Worm (Caenorhabditis elegans) whole organism, L1 larva: Measurements from ENCODE around the gene gst-18.

Experiments used
- C04F5.9 ChIP-seq: sonication (generic microtip); optimal IDR thresholded peaks from 2 replicates; lab custom pipeline; 2016; ENCODE audit warnings: missing genetic modification characterization, missing compliant biosample characterization
- C16A3.4 ChIP-seq: fragments of 150-350 bp; optimal IDR thresholded peaks from 2 replicates; lab custom pipeline; 2014; ENCODE audit warnings: missing biosample characterization, missing genetic modification characterization
- C34B4.2 ChIP-seq: sonication (generic microtip); optimal IDR thresholded peaks from 2 replicates; lab custom pipeline; 2017; ENCODE audit warnings: mild to moderate bottlenecking, missing genetic modification characterization, missing compliant biosample characterization
- F16B12.6 ChIP-seq: fragments of 150-350 bp; optimal IDR thresholded peaks from 2 replicates; lab custom pipeline; 2014; ENCODE audit warnings: missing biosample characterization, missing genetic modification characterization
- aly-2 ChIP-seq: fragments of 150-350 bp; optimal IDR thresholded peaks from 2 replicates; lab custom pipeline; 2014; ENCODE audit warnings: missing biosample characterization, missing genetic modification characterization
- ceh-82 ChIP-seq, 3 experiments: fragments of 150-350 bp in 1 of 3; sonication (generic microtip) in 2 of 3; optimal IDR thresholded peaks; 2 replicates each; lab custom pipeline; 2014 to 2017; ENCODE audit warnings: missing biosample characterization in 3 of 3, missing genetic modification characterization in 3 of 3
- ceh-88 ChIP-seq: fragments of 200-800 bp; sonication (Bioruptor generic); IDR thresholded peaks from 2 replicates; pipeline ENCODE4 v1.3.6; 2022; ENCODE audit warnings: missing genetic modification characterization, missing compliant biosample characterization
- ceh-90 ChIP-seq: sonication (generic microtip); optimal IDR thresholded peaks from 2 replicates; lab custom pipeline; 2016; ENCODE audit warnings: missing genetic modification characterization, missing compliant biosample characterization
- dpl-1 ChIP-seq, 3 experiments: fragments of 150-350 bp in 2 of 3; sonication (generic microtip) in 1 of 3; optimal IDR thresholded peaks; 2 replicates each; lab custom pipeline; 2014 to 2017; ENCODE audit warnings: missing biosample characterization in 3 of 3, missing genetic modification characterization in 3 of 3, missing genetic modification reagents in 3 of 3
- efl-3 ChIP-seq: fragments of 200-800 bp; sonication (Bioruptor generic); optimal IDR thresholded peaks from 2 replicates; lab custom pipeline; 2018; ENCODE audit warnings: mild to moderate bottlenecking, missing genetic modification characterization, missing compliant biosample characterization
- egl-13 ChIP-seq: sonication (generic microtip); optimal IDR thresholded peaks from 2 replicates; lab custom pipeline; 2016; ENCODE audit warnings: missing genotype, missing genetic modification reagents, missing genetic modification characterization, missing compliant biosample characterization
- elt-3 ChIP-seq, 6 experiments: fragments of 150-350 bp in 1 of 6; sonication (generic microtip); optimal IDR thresholded peaks; 2 replicates each; lab custom pipeline; 2017 to 2018; ENCODE audit warnings: missing biosample characterization in 6 of 6, missing genetic modification characterization in 6 of 6, inconsistent platforms in 1 of 6
- fkh-10 ChIP-seq: sonication (generic microtip); optimal IDR thresholded peaks from 2 replicates; lab custom pipeline; 2017; ENCODE audit warnings: missing biosample characterization, missing genetic modification reagents, missing genetic modification characterization
- fkh-4 ChIP-seq: sonication (generic microtip); optimal IDR thresholded peaks from 2 replicates; lab custom pipeline; 2016; ENCODE audit warnings: missing compliant biosample characterization, missing genetic modification characterization, borderline replicate concordance
- fkh-8 ChIP-seq: sonication (generic microtip); optimal IDR thresholded peaks from 2 replicates; lab custom pipeline; 2016; ENCODE audit warnings: mild to moderate bottlenecking, missing genetic modification characterization, missing compliant biosample characterization
- hlh-17 ChIP-seq: fragments of 200-800 bp; sonication (Bioruptor generic); optimal IDR thresholded peaks from 2 replicates; lab custom pipeline; 2018; ENCODE audit warnings: missing genetic modification characterization, mild to moderate bottlenecking, missing compliant biosample characterization, moderate library complexity, borderline replicate concordance
- hlh-4 ChIP-seq: sonication (generic microtip); optimal IDR thresholded peaks from 2 replicates; lab custom pipeline; 2016; ENCODE audit warnings: mild to moderate bottlenecking, missing genetic modification characterization, missing compliant biosample characterization
- irx-1 ChIP-seq: sonication (generic microtip); optimal IDR thresholded peaks from 2 replicates; lab custom pipeline; 2016; ENCODE audit warnings: missing genetic modification characterization, missing compliant biosample characterization
- lin-13 ChIP-seq: fragments of 150-350 bp; optimal IDR thresholded peaks from 2 replicates; lab custom pipeline; 2014; ENCODE audit warnings: missing biosample characterization, missing genetic modification reagents, missing genetic modification characterization
- lsy-2 ChIP-seq, 2 experiments: fragments of 150-350 bp; optimal IDR thresholded peaks; 2 replicates each; lab custom pipeline; 2014; ENCODE audit warnings: missing biosample characterization in 2 of 2, missing genetic modification characterization in 2 of 2
- mdl-1 ChIP-seq, 2 experiments: fragments of 150-350 bp; optimal IDR thresholded peaks; 2 replicates each; lab custom pipeline; 2014 to 2017; ENCODE audit warnings: missing biosample characterization in 2 of 2, missing genetic modification characterization in 2 of 2, inconsistent platforms in 1 of 2
- mef-2 ChIP-seq: fragments of 150-350 bp; optimal IDR thresholded peaks from 2 replicates; lab custom pipeline; 2014; ENCODE audit warnings: missing biosample characterization, missing genetic modification characterization
- nhr-11 ChIP-seq: fragments of 150-350 bp; optimal IDR thresholded peaks from 2 replicates; lab custom pipeline; 2014; ENCODE audit warnings: missing biosample characterization, missing genetic modification characterization
- nhr-12 ChIP-seq: sonication (generic microtip); optimal IDR thresholded peaks from 2 replicates; lab custom pipeline; 2017; ENCODE audit warnings: missing biosample characterization, missing genetic modification characterization
- nhr-19 ChIP-seq: fragments of 200-800 bp; sonication (Bioruptor generic); conservative IDR thresholded peaks from 2 replicates; pipeline ENCODE4 v1.3.6; 2022; ENCODE audit warnings: missing genetic modification characterization, missing compliant biosample characterization
- nhr-20 ChIP-seq: sonication (generic microtip); optimal IDR thresholded peaks from 2 replicates; lab custom pipeline; 2016; ENCODE audit warnings: mild to moderate bottlenecking, missing genetic modification characterization, missing compliant biosample characterization
- nhr-28 ChIP-seq: fragments of 150-350 bp; optimal IDR thresholded peaks from 2 replicates; lab custom pipeline; 2014; ENCODE audit warnings: missing biosample characterization, missing genetic modification characterization
- nhr-47 ChIP-seq: sonication (generic microtip); optimal IDR thresholded peaks from 2 replicates; lab custom pipeline; 2016; ENCODE audit warnings: mild to moderate bottlenecking, missing genetic modification characterization, moderate library complexity, missing compliant biosample characterization
- nhr-71 ChIP-seq: sonication (generic microtip); optimal IDR thresholded peaks from 2 replicates; lab custom pipeline; 2016; ENCODE audit warnings: mild to moderate bottlenecking, missing genetic modification characterization, moderate library complexity, missing compliant biosample characterization
- nhr-76 ChIP-seq: sonication (generic microtip); optimal IDR thresholded peaks from 2 replicates; lab custom pipeline; 2017; ENCODE audit warnings: missing biosample characterization, missing genetic modification characterization
- nhr-84 ChIP-seq: sonication (generic microtip); optimal IDR thresholded peaks from 2 replicates; lab custom pipeline; 2017; ENCODE audit warnings: missing biosample characterization, missing genetic modification characterization
- pax-3 ChIP-seq: fragments of 200-800 bp; sonication (Bioruptor generic); optimal IDR thresholded peaks from 2 replicates; lab custom pipeline; 2018; ENCODE audit warnings: mild to moderate bottlenecking, missing genetic modification characterization, moderate library complexity, missing compliant biosample characterization
- pqm-1 ChIP-seq: sonication (generic microtip); optimal IDR thresholded peaks from 3 replicates; lab custom pipeline; 2017; ENCODE audit warnings: missing biosample characterization, missing genetic modification characterization
- rnt-1 ChIP-seq: sonication (generic microtip); optimal IDR thresholded peaks from 2 replicates; lab custom pipeline; 2016; ENCODE audit warnings: mild to moderate bottlenecking, missing genetic modification characterization, moderate library complexity, missing compliant biosample characterization
- snpc-4 ChIP-seq: fragments of 150-350 bp; optimal IDR thresholded peaks from 2 replicates; lab custom pipeline; 2014; ENCODE audit warnings: missing biosample characterization, missing genetic modification characterization
- snu-23 ChIP-seq: sonication (generic microtip); optimal IDR thresholded peaks from 2 replicates; lab custom pipeline; 2016; ENCODE audit warnings: missing genetic modification characterization, missing compliant biosample characterization
- sptf-1 ChIP-seq: fragments of 150-350 bp; optimal IDR thresholded peaks from 2 replicates; lab custom pipeline; 2014; ENCODE audit warnings: missing biosample characterization, missing genetic modification characterization
- swsn-7 ChIP-seq: sonication (generic microtip); optimal IDR thresholded peaks from 2 replicates; lab custom pipeline; 2016; ENCODE audit warnings: missing genetic modification characterization, missing compliant biosample characterization
- tbx-2 ChIP-seq: sonication (generic microtip); optimal IDR thresholded peaks from 2 replicates; lab custom pipeline; 2016; ENCODE audit warnings: missing genetic modification characterization, missing compliant biosample characterization
- tlp-1 ChIP-seq: fragments of 150-350 bp; optimal IDR thresholded peaks from 2 replicates; lab custom pipeline; 2014; ENCODE audit warnings: missing biosample characterization, missing genetic modification characterization
- unc-130 ChIP-seq: fragments of 150-350 bp; optimal IDR thresholded peaks from 2 replicates; lab custom pipeline; 2017; ENCODE audit warnings: missing biosample characterization, missing genetic modification characterization, inconsistent platforms
- unc-30 ChIP-seq: sonication (generic microtip); optimal IDR thresholded peaks from 2 replicates; lab custom pipeline; 2017; ENCODE audit warnings: missing biosample characterization, missing genetic modification characterization
- unc-86 ChIP-seq: sonication (generic microtip); optimal IDR thresholded peaks from 2 replicates; lab custom pipeline; 2016; ENCODE audit warnings: missing genetic modification characterization, missing compliant biosample characterization
- vab-15 ChIP-seq: sonication (generic microtip); optimal IDR thresholded peaks from 2 replicates; lab custom pipeline; 2017; ENCODE audit warnings: missing genotype, mild to moderate bottlenecking, missing genetic modification characterization, missing compliant biosample characterization
- xbp-1 ChIP-seq: sonication (generic microtip); optimal IDR thresholded peaks from 2 replicates; lab custom pipeline; 2016; ENCODE audit warnings: missing genetic modification characterization, missing compliant biosample characterization
- zag-1 ChIP-seq: fragments of 150-350 bp; optimal IDR thresholded peaks from 2 replicates; lab custom pipeline; 2014; ENCODE audit warnings: missing biosample characterization, missing genetic modification characterization
- zip-4 ChIP-seq: fragments of 200-800 bp; sonication (Bioruptor generic); optimal IDR thresholded peaks from 2 replicates; lab custom pipeline; 2018; ENCODE audit warnings: mild to moderate bottlenecking, missing genetic modification characterization, moderate library complexity, missing compliant biosample characterization
- ztf-11 ChIP-seq, 2 experiments: sonication (generic microtip); optimal IDR thresholded peaks; 2 replicates each; lab custom pipeline; 2016 to 2017; ENCODE audit warnings: missing genetic modification characterization in 2 of 2, missing biosample characterization in 1 of 2, missing compliant biosample characterization in 1 of 2
- ztf-4 ChIP-seq: fragments of 150-350 bp; optimal IDR thresholded peaks from 2 replicates; lab custom pipeline; 2014; ENCODE audit warnings: missing biosample characterization, missing genetic modification characterization

gst-18 gene

ce11 chrII:13679775-13680320 is 49.2 kb upstream of the gst-18 start (continued):
- TF ChIP-seq F16B12.6 (tag; lab: Kevin White, UChicago), result no peak
- no peak for TF ChIP-seq lsy-2 (tag; optimal IDR thresholded peaks at IDR 0.05; lab: Kevin White, UChicago)
- TF ChIP-seq xbp-1, result no peak
- TF ChIP-seq ztf-11 (tag; optimal IDR thresholded peaks at IDR 0.05; lab: Kevin White, UChicago), result no peak
- TF ChIP-seq C04F5.9 (tag; lab: Kevin White, UChicago), result no peak
- TF ChIP-seq nhr-84 (tag; lab: Kevin White, UChicago), result no peak
- TF ChIP-seq aly-2 (tag; lab: Kevin White, UChicago), result no peak
- no peak for TF ChIP-seq vab-15 (tag; lab: Kevin White, UChicago)
- TF ChIP-seq swsn-7 (tag; lab: Kevin White, UChicago), result no peak
- TF ChIP-seq zag-1 (tag; lab: Kevin White, UChicago), result no peak
- TF ChIP-seq efl-3 (GFP tag; lab: Kevin White, UChicago), result no peak
- no peak for TF ChIP-seq fkh-8 (tag; lab: Kevin White, UChicago)
- peak; percentile 29 for TF ChIP-seq snu-23 (GFP tag; lab: Kevin White, UChicago)
- no peak for TF ChIP-seq hlh-4 (tag; lab: Kevin White, UChicago)
- TF ChIP-seq unc-86 (tag; lab: Kevin White, UChicago), result no peak
- TF ChIP-seq ceh-82 (tag; optimal IDR thresholded peaks at IDR 0.05; lab: Kevin White, UChicago), result no peak
- TF ChIP-seq nhr-12 (tag; lab: Kevin White, UChicago), result no peak
- no peak for TF ChIP-seq hlh-17 (GFP tag; lab: Kevin White, UChicago)
- TF ChIP-seq dpl-1 (GFP tag; optimal IDR thresholded peaks at IDR 0.05; lab: Kevin White, UChicago), result no peak
- peak; percentile 55 for TF ChIP-seq nhr-71 (tag; lab: Kevin White, UChicago)
- no peak for TF ChIP-seq fkh-10 (GFP tag; lab: Kevin White, UChicago)
- TF ChIP-seq C16A3.4, result no peak
- TF ChIP-seq nhr-76 (tag; lab: Kevin White, UChicago), result no peak
- TF ChIP-seq irx-1, result no peak
- no peak for TF ChIP-seq tlp-1
- TF ChIP-seq fkh-4 (tag; lab: Kevin White, UChicago), result no peak
- peak in 2 of 6 experiments; percentile 47 to 72 for TF ChIP-seq elt-3 (tag; optimal IDR thresholded peaks at IDR 0.05; lab: Kevin White, UChicago)
- TF ChIP-seq pax-3 (tag; lab: Kevin White, UChicago), result no peak

ce11 chrII:13678555-13679119 is 48.0 kb upstream of the gst-18 start:
- TF ChIP-seq ceh-88 (no peak), hlh-17 (GFP tag; lab: Kevin White, UChicago) (no peak), unc-130 (tag; lab: Kevin White, UChicago) (no peak), sptf-1 (no peak), C34B4.2 (tag; lab: Kevin White, UChicago) (no peak), rnt-1 (no peak), nhr-76 (tag; lab: Kevin White, UChicago) (no peak), snpc-4 (tag; lab: Kevin White, UChicago) (no peak), nhr-28 (no peak), nhr-47 (tag; lab: Kevin White, UChicago) (peak; percentile 40), pqm-1 (no peak), unc-30 (tag; lab: Kevin White, UChicago) (no peak), elt-3 (tag; optimal IDR thresholded peaks at IDR 0.05; lab: Kevin White, UChicago) (peak in 5 of 6 experiments; percentile 19 to 60 (median 41)), egl-13 (tag; lab: Kevin White, UChicago) (no peak), zip-4 (GFP tag; lab: Kevin White, UChicago) (no peak), nhr-71 (tag; lab: Kevin White, UChicago) (peak; percentile 79), mef-2 (tag; lab: Kevin White, UChicago) (no peak), mdl-1 (tag; optimal IDR thresholded peaks at IDR 0.05; lab: Kevin White, UChicago) (peak in 1 of 2 experiments; percentile 25), ceh-90 (tag; lab: Kevin White, UChicago) (no peak), ztf-4 (tag; lab: Kevin White, UChicago) (no peak), nhr-20 (peak; percentile 74), nhr-19 (GFP tag; lab: Robert Waterston, UW) (peak; percentile 51; the same call in 1 of the 2 replicates), nhr-11 (tag; lab: Kevin White, UChicago) (no peak), lsy-2 (tag; optimal IDR thresholded peaks at IDR 0.05; lab: Kevin White, UChicago) (peak in 1 of 2 experiments; percentile 65), unc-86 (tag; lab: Kevin White, UChicago) (no peak), ceh-82 (tag; optimal IDR thresholded peaks at IDR 0.05; lab: Kevin White, UChicago) (no peak), tbx-2 (peak; percentile 70), zag-1 (tag; lab: Kevin White, UChicago) (no peak), nhr-12 (tag; lab: Kevin White, UChicago) (no peak), tlp-1 (no peak), lin-13 (GFP tag; lab: Kevin White, UChicago) (no peak), C16A3.4 (no peak), aly-2 (tag; lab: Kevin White, UChicago) (no peak), snu-23 (GFP tag; lab: Kevin White, UChicago) (peak; percentile 63)
